Worm (Caenorhabditis elegans): Measurements from ENCODE around the gene C48D1.1.

C48D1.1 gene

DNA sequence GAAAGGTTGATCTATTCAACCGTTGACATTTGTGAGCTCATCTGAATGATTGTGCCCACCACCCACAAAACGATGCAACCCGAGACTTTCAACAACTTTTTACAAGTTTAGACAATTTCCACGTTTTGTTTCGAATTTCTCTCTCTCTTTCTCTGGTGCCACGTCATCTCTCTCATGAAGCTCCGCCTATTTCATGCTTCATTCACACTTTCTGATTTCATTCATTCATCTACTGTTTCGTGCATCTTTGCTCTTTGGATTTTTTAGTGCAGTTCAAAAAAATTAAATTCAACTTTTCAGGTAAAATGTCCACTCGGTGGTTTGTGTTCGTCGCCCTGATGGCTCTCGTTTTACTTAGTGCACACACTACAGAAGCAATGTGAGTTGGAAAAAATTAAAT, 47.9 kb downstream of the C48D1.1 start, which contains the start of gene nlp-79:
nlp-79 (plus strand) TSS at position 301 of the 400 bp plus-strand sequence.
- no peak for TF ChIP-seq isw-1 (GFP tag; IDR thresholded peaks at IDR 0.05)

All from whole organism, L1 larva.